Worm (Caenorhabditis elegans): Measurements from ENCODE around the gene B0034.2.
A peak's percentile ranks its signal among the peaks of the same experiment; 100 is the strongest.

ce11 chrII:5969303-5969702, 25.1 kb upstream of the B0034.2 start, which contains the start of gene B0034.4:
- TF ChIP-seq mab-5 (tag; optimal IDR thresholded peaks at IDR 0.05) (no peak), lin-39 (tag; optimal IDR thresholded peaks at IDR 0.05) (no peak), blmp-1 (tag; optimal IDR thresholded peaks at IDR 0.05; ENCODE audit: insufficient read depth) (no peak), nhr-11 (tag; optimal IDR thresholded peaks at IDR 0.05) (no peak), nhr-23 (tag; optimal IDR thresholded peaks at IDR 0.05) (no peak), zag-1 (tag; optimal IDR thresholded peaks at IDR 0.05) (no peak), skn-1 (tag; optimal IDR thresholded peaks at IDR 0.05) (no peak), nhr-12 (tag; optimal IDR thresholded peaks at IDR 0.05) (no peak), unc-39 (tag; optimal IDR thresholded peaks at IDR 0.05) (no peak), nhr-25 (tag; optimal IDR thresholded peaks at IDR 0.05) (peak; percentile 4), unc-55 (GFP tag; optimal IDR thresholded peaks at IDR 0.05) (no peak), ztf-11 (tag; optimal IDR thresholded peaks at IDR 0.05) (no peak), nhr-10 (tag; optimal IDR thresholded peaks at IDR 0.05) (no peak)

Measured in whole organism, L2 larva.